Fruit fly (Drosophila melanogaster) Kc167 (cell line): Measurements from ENCODE around the gene Ask1.

Experiments
- Myc ChIP-seq: fragments of >200 bp; optimal IDR thresholded peaks from 2 replicates; lab custom pipeline; 2017; ENCODE audit warnings: missing external identifiers
- Sin3A ChIP-seq: fragments of >200 bp; optimal IDR thresholded peaks from 2 replicates; lab custom pipeline; 2018; ENCODE audit warnings: missing external identifiers
- h ChIP-seq: fragments of >200 bp; optimal IDR thresholded peaks from 3 replicates; lab custom pipeline; 2018; ENCODE audit warnings: missing external identifiers
- insv ChIP-seq: fragments of >200 bp; optimal IDR thresholded peaks from 3 replicates; lab custom pipeline; 2018; ENCODE audit warnings: missing external identifiers
- psq ChIP-seq: fragments of >200 bp; optimal IDR thresholded peaks from 2 replicates; lab custom pipeline; 2017; ENCODE audit warnings: missing external identifiers
- ttk ChIP-seq: sonication (Bioruptor generic); optimal IDR thresholded peaks from 2 replicates; lab custom pipeline; 2017; ENCODE audit warnings: missing external identifiers

Ask1 gene

DNA sequence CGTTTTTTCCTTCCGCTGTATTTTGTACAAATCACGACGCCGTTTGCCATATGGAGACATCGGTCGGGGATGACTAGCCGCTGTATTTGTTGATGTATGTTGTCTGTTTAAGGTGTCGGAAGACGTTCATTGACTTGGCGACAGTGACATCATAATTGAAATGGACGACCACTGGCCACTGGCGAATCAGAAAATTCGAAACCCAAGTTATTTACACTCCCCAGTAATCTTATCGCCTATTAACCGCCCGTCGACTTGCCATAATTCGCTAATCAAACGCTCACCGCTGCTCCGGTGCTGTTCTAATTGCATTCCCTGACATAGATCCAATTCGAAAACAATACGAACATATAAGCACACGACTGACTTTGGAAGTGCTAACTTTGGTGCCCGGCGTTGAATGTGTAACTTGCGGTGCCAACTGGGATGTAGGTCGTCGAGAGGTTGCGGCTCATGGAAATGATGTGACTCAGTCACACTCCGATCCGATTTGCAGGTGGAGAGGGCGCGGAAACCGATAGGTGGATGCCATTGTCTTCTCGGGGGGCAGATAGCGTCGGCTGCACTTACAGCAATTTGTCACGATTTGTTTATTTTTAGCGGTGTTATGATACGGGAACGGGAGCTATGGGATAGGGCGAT, 30.1 kb downstream of the Ask1 start:
- TF ChIP-seq ttk: no peak
- TF ChIP-seq h (lab: Kevin White, UChicago): no peak
- TF ChIP-seq psq (lab: Kevin White, UChicago): no peak
- no peak for TF ChIP-seq Sin3A (lab: Kevin White, UChicago)
- TF ChIP-seq insv: no peak

DNA sequence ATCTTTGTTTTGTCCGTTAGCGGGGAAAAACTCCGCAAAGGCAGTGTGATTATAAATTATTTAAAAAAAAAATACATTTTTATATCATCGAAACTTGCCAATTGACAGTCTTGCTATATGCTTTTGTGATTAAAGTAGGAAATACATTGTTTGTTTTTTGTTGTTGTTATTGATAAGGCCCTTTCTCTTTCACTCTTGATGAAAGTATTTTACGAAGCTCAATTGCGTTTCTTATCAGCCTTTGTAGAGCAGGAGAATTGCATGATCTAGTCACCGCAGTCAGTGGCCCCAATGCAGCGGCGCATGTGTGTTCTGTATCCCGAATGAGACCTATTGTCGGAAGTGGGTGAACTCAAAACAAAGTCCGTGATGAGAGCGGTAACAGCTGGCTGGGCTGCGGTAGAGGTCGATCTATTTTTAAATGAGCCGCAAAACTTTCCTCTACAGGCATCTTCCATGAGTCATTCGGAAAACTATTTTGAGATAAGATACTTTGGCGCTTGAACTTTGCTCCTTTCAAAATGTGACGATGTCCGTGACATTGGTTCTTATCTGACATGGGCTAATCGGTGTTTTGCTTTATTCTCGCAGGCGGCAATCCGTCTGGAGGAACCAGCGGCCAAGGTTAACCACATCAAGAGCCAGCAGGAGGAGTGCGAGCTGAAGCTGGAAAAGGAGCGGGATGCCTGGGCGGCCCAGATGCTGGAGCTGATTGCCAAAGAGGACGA, 30.9 kb downstream of the Ask1 start:
- no peak for TF ChIP-seq h (lab: Kevin White, UChicago)
- no peak for TF ChIP-seq insv
- TF ChIP-seq psq (lab: Kevin White, UChicago): no peak
- no peak for TF ChIP-seq Sin3A (lab: Kevin White, UChicago)
- no peak for TF ChIP-seq Myc (lab: Kevin White, UChicago)
- TF ChIP-seq ttk: no peak

DNA sequence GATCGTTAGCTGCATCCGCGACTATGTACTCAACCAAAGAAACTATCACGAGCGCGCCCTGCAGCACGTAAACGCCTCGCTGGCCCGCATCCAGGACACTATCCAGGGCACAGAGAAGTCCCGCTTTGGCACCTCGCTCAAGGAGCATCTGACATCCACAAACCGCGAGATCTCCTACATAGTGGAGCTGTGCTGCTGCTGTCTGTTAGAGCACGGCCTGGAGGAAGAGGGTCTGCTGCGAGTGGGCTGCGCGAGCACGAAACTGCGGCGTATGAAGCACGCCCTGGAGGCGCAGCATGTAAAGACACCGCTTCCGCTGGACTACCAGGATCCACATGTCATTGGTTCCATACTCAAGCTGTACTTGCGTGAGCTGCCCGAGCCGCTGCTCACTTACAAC, 31.5 kb downstream of the Ask1 start:
- TF ChIP-seq psq (lab: Kevin White, UChicago) (no peak), ttk (no peak), Myc (lab: Kevin White, UChicago) (no peak), Sin3A (lab: Kevin White, UChicago) (no peak), h (lab: Kevin White, UChicago) (no peak)

DNA sequence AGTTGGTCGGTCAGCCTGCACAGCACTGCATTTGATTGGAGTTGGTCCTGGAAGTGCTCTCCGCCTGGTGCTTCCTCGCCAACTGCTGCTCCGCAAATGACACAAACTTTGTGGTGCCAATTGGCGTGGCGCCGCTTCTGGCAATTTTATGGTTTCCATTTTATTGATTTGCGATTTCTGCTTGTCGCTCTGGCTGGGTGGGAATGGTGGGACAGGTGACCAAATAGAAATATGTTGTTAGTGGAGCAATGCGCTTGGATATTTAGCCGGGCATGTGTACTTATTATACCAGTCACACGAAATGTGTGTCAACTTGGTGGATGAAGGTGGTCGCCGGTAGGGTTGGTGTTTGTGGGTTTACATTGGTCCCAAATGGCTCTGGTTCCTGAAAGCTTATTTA, 35.8 kb downstream of the Ask1 start, which contains the start of the genes Xport-A and Xport-B:
Xport-A (minus strand) TSS at position 101 of the 400 bp plus-strand sequence.
Xport-B (minus strand) TSS at position 101 of the 400 bp plus-strand sequence.
- TF ChIP-seq insv (no peak), psq (lab: Kevin White, UChicago) (no peak), h (lab: Kevin White, UChicago) (no peak), ttk (no peak), Sin3A (lab: Kevin White, UChicago) (no peak), Myc (lab: Kevin White, UChicago) (no peak)

DNA sequence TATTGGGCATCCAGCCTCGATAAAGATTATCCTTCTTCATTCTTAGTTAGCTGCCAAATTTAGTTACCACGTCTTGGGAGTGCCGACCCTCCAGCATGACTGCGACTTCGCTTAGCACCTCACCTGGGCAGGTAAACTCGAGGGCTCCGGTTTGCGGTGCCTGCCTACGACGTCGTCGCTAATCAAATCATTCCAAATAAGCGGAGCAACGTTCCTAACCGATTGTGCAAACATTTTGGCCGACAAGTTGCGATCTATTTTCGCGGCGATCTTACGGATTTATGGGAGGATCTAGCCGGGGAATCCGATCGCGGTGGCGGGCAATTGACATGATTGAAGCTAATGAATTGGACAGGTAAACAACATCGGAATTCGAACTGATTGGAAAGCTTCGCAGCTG, 38.2 kb downstream of the Ask1 start, which contains the start of gene CG4465:
CG4465 (minus strand) TSS at position 101 of the 400 bp plus-strand sequence.
- TF ChIP-seq psq (lab: Kevin White, UChicago) (no peak), h (lab: Kevin White, UChicago) (no peak), insv (no peak)

DNA sequence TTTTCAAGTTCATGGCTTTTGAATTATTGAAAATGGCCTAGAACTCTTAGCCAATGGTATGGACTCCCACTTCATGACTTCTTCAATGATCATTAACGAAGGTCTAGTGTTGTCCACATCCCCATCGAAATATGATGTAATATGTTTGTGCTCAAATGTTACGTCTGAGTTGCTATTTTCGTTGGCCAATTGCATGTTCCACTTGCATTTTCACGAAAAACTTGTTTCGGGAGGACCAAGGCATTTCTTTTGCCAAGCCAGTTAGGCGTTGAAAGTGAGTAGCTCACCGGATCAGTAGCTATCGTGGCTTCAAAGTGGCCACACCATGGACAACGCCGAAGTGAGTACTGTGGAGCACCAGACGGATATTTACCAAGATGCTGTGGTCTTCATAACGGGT, 38.7 kb downstream of the Ask1 start, which contains the start of gene CG4770:
CG4770 (plus strand) TSS at position 301 of the 400 bp plus-strand sequence.
- TF ChIP-seq Sin3A (lab: Kevin White, UChicago) (no peak), ttk (no peak), Myc (lab: Kevin White, UChicago) (no peak), h (lab: Kevin White, UChicago) (no peak), insv (no peak), psq (lab: Kevin White, UChicago) (no peak)

DNA sequence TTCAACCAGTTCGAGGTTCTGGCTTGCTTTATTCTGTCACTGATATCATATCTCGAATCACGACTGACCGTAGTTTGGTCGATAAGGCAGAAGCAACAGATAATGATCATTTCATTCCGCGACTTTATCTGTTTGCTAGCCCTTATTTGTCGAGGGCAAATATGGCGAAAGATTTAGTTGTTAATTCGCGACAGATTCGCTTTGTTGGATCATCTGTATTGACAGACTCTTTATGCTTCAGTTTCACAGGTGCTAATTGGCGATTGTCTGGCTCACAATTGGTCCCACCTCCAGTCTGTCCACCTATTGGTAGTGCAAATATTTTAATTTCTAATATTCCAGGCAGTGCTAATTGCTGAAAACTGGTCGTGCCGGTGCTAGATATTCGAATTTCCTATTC, 44.8 kb downstream of the Ask1 start:
- TF ChIP-seq psq (lab: Kevin White, UChicago) (no peak), h (lab: Kevin White, UChicago) (no peak), ttk (no peak), Myc (lab: Kevin White, UChicago) (no peak), insv (no peak), Sin3A (lab: Kevin White, UChicago) (no peak)

DNA sequence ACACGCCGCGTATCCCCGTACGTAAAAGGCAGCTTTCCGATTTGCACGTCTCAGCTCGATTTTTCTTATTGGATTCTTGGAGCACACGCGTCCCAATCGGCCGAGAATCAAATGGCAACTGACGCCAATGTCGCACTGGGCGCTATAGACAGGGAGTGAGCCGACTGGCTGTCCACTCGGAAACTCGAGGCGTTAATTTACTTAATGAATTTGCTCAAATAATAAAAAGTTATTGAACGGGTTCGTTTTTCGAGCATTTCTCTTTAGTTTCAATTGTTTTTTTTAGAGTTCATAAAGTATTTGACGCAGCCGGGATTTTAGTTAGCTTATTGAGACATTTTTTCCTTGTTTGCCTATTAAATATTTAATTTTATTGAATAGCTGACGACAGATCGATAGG, 45.8 kb downstream of the Ask1 start, which contains the start of gene CG4462:
CG4462 (minus strand) TSS at position 101 of the 400 bp plus-strand sequence.
- no peak for TF ChIP-seq h (lab: Kevin White, UChicago)
- TF ChIP-seq Myc (lab: Kevin White, UChicago): no peak
- no peak for TF ChIP-seq psq (lab: Kevin White, UChicago)
- TF ChIP-seq ttk: no peak
- no peak for TF ChIP-seq insv
- no peak for TF ChIP-seq Sin3A (lab: Kevin White, UChicago)

DNA sequence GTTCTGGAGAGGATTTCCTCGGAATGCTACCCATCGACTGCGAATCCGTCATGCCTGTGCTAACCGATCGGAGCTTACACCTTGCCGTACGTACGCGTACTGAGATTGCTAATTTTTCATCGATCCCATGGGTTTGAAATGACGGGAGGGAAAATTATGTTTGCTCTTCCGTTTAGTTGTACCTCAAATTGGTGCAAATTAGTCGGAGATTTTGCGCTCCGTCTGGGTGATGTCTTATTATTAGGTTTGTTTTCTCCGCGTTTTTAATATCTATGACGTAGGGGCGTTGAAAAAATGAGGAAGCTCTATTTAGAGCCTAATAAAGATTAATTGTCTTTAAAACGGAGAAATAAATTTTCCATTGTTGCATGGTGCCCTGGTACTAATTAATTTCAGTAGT, 49.0 kb downstream of the Ask1 start, which contains the start of gene CG4459:
CG4459 (minus strand) TSS at position 101 of the 400 bp plus-strand sequence.
- no peak for TF ChIP-seq psq (lab: Kevin White, UChicago)
- TF ChIP-seq Sin3A (lab: Kevin White, UChicago): no peak
- TF ChIP-seq ttk: no peak
- TF ChIP-seq insv: no peak
- TF ChIP-seq h (lab: Kevin White, UChicago): no peak
- no peak for TF ChIP-seq Myc (lab: Kevin White, UChicago)

DNA sequence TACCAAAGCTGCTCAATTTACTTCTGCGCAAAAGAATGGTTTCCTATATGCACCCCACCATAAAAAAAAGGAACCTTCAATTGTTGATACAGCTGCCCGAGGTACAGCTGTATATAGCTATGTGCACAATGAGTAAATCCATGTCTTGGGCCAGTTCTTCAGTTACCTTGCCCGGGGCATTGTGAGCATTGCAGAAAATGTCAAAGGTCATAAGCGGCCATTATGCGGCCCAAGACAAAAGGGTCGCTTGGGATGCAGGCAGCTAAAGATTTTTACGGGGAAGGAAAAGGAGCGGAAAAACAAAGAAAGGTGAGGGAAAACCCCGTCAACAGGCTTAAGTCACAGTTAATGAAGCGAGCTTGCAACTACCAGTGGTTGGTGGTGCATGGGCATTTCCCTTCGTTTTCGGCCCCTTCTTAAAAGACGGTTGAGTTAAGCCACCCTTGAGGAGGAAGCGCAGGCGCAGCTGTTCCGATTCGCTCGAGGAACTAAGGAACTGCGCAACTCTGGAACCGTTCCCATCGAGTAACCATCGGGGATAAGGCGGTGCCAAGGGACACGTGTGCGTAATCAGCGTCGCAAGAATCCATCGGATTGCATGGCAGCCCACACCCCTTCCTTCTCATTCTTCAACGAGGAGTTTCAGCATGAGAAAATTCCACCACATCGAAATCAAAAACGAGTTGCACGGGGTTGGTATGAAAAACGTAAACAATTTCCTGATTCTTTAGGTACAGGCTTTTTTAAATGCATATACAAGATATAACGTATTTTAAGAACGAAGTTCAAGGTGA, 51.6 kb downstream of the Ask1 start:
- no peak for TF ChIP-seq h (lab: Kevin White, UChicago)
- no peak for TF ChIP-seq Sin3A (lab: Kevin White, UChicago)
- TF ChIP-seq insv: no peak
- TF ChIP-seq ttk: no peak
- TF ChIP-seq Myc (lab: Kevin White, UChicago): no peak
- TF ChIP-seq psq (lab: Kevin White, UChicago): no peak

DNA sequence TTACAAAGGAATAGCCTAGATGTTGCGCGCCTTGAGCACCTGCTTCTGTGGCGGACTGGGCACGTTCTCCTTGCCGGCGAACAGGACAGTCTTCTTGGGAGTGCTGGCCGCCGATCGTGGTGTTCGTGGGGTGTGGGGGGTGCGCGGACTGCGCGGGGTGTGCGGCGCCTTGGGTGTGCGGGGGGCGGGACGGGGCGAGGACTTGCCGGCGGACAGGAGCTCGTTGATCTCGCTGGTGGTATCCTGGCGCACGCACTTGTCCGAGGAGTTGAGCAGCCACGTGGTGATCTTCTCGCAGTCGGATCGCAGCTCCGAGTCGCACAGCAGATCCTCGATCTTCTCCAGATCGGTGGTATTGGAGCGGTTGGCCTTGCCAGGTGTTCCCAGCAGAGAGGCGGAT, 52.6 kb downstream of the Ask1 start:
- TF ChIP-seq psq (lab: Kevin White, UChicago) (no peak), h (lab: Kevin White, UChicago) (no peak), ttk (no peak), Sin3A (lab: Kevin White, UChicago) (no peak), insv (no peak), Myc (lab: Kevin White, UChicago) (no peak)
